Fruit fly (Drosophila melanogaster): ENCODE results near the gene CG4686.

Gene CG4686

dm6 chr3R:19880431-19880939 is 16.2 kb downstream of the CG4686 start (continued):
- TF ChIP-seq aop (GFP tag; IDR thresholded peaks at IDR 0.05): no peak
- TF ChIP-seq ken (GFP tag; IDR thresholded peaks at IDR 0.05): no peak
- TF ChIP-seq C15 (GFP tag; IDR thresholded peaks at IDR 0.05): no peak
- peak; percentile 53 for TF ChIP-seq fd64A (GFP tag; optimal IDR thresholded peaks at IDR 0.05)
- TF ChIP-seq GATAe (GFP tag; conservative IDR thresholded peaks at IDR 0.05): 0 out of 2 replicates have a peak, but pooled peaks have one; percentile 12
- no peak for TF ChIP-seq CG1832 (GFP tag; optimal IDR thresholded peaks at IDR 0.05)
- TF ChIP-seq NC2β (GFP tag; optimal IDR thresholded peaks at IDR 0.05): no peak
- no peak for TF ChIP-seq Doc3 (GFP tag; IDR thresholded peaks at IDR 0.05; ENCODE audit: partially characterized antibody)
- TF ChIP-seq crol (GFP tag; IDR thresholded peaks at IDR 0.05): no peak
- TF ChIP-seq CG12744 (GFP tag; optimal IDR thresholded peaks at IDR 0.05): no peak
- peak; percentile 66; the same call in 1 of the 2 replicates for TF ChIP-seq Atf6 (GFP tag; IDR thresholded peaks at IDR 0.05)
- peak; percentile 21 for TF ChIP-seq CG13775 (GFP tag; optimal IDR thresholded peaks at IDR 0.05)
- no peak for TF ChIP-seq Oaz (GFP tag; IDR thresholded peaks at IDR 0.05)
- no peak for TF ChIP-seq Antp (GFP tag; optimal IDR thresholded peaks at IDR 0.05)
- no peak for TF ChIP-seq stc (GFP tag; IDR thresholded peaks at IDR 0.05)
- peak; percentile 21 for TF ChIP-seq oc (tag; optimal IDR thresholded peaks at IDR 0.05)
- TF ChIP-seq fu2 (GFP tag; optimal IDR thresholded peaks at IDR 0.05): peak; percentile 35
- TF ChIP-seq Lpt (GFP tag; optimal IDR thresholded peaks at IDR 0.05): no peak
- no peak for TF ChIP-seq CG8478 (optimal IDR thresholded peaks at IDR 0.05)
- no peak for TF ChIP-seq CG10321 (GFP tag; IDR thresholded peaks at IDR 0.05)
- TF ChIP-seq gsb-n (tag; optimal IDR thresholded peaks at IDR 0.05): no peak
- TF ChIP-seq PHDP (tag; optimal IDR thresholded peaks at IDR 0.05): peak; percentile 59
- TF ChIP-seq nau (GFP tag; optimal IDR thresholded peaks at IDR 0.05): no peak
- TF ChIP-seq CG15514 (GFP tag; optimal IDR thresholded peaks at IDR 0.05): peak; percentile 26
- 0 out of 3 replicates have a peak, but pooled peaks have one; percentile 26 for TF ChIP-seq Optix (GFP tag; IDR thresholded peaks at IDR 0.05)
- no peak for TF ChIP-seq bbx (GFP tag; IDR thresholded peaks at IDR 0.05; ENCODE audit: partially characterized antibody)
- no peak for TF ChIP-seq sisA (GFP tag; IDR thresholded peaks at IDR 0.05)
- peak; percentile 44 for TF ChIP-seq ERR (GFP tag; optimal IDR thresholded peaks at IDR 0.05)
- no peak for TF ChIP-seq jing (GFP tag; optimal IDR thresholded peaks at IDR 0.05)
- peak; percentile 57 for TF ChIP-seq CG18619 (GFP tag; optimal IDR thresholded peaks at IDR 0.05)
- no peak for TF ChIP-seq NK7.1 (GFP tag; optimal IDR thresholded peaks at IDR 0.05)
- TF ChIP-seq CG11695 (GFP tag; IDR thresholded peaks at IDR 0.05): peak; percentile 52; the same call in 1 of the 3 replicates
- peak; percentile 46 for TF ChIP-seq caup (GFP tag; optimal IDR thresholded peaks at IDR 0.05; ENCODE audit: severe bottlenecking)
- no peak for TF ChIP-seq TFAM (GFP tag; optimal IDR thresholded peaks at IDR 0.05)
- TF ChIP-seq CG10959 (GFP tag; IDR thresholded peaks at IDR 0.05): no peak
- no peak for TF ChIP-seq CG12071 (GFP tag; optimal IDR thresholded peaks at IDR 0.05)
- no peak for TF ChIP-seq danr (GFP tag; IDR thresholded peaks at IDR 0.05)
- TF ChIP-seq fd102C (GFP tag; optimal IDR thresholded peaks at IDR 0.05): no peak
- peak; percentile 71 for TF ChIP-seq CG11504 (tag; optimal IDR thresholded peaks at IDR 0.05)
- peak; percentile 53 for TF ChIP-seq Fer3 (tag; optimal IDR thresholded peaks at IDR 0.05)
- TF ChIP-seq CG11398 (GFP tag; optimal IDR thresholded peaks at IDR 0.05): no peak
- 0 out of 3 replicates have a peak, but pooled peaks have one; percentile 29 for TF ChIP-seq ci (GFP tag; IDR thresholded peaks at IDR 0.05)
- TF ChIP-seq kay (GFP tag; optimal IDR thresholded peaks at IDR 0.05): no peak
- no peak for TF ChIP-seq CG7963 (GFP tag; IDR thresholded peaks at IDR 0.05; ENCODE audit: partially characterized antibody)
- 0 out of 2 replicates have a peak, but pooled peaks have one; percentile 20 for TF ChIP-seq Awh (GFP tag; IDR thresholded peaks at IDR 0.05)
- TF ChIP-seq HmgD (GFP tag; optimal IDR thresholded peaks at IDR 0.05): no peak
- TF ChIP-seq Eip74EF (GFP tag; optimal IDR thresholded peaks at IDR 0.05): peak in 1 of 2 experiments; percentile 71
- peak; percentile 60 for TF ChIP-seq CG31441 (GFP tag; IDR thresholded peaks at IDR 0.05)
- no peak for TF ChIP-seq Scr (GFP tag; IDR thresholded peaks at IDR 0.05; ENCODE audit: partially characterized antibody)
- peak; percentile 1 for TF ChIP-seq CG17802 (tag; optimal IDR thresholded peaks at IDR 0.05)
- TF ChIP-seq mld (GFP tag; IDR thresholded peaks at IDR 0.05; ENCODE audit: partially characterized antibody): no peak

Data from whole organism, embryonic.